Fruit fly (Drosophila melanogaster) whole organism, embryonic: Measurements from ENCODE around the gene CG33641.
A peak's percentile ranks its signal among the peaks of the same experiment; 100 is the strongest.

Source experiments
- Awh ChIP-seq: fragments of 200-800 bp; sonication (Bioruptor generic); IDR thresholded peaks from 2 replicates; pipeline ENCODE4, ENCODE4 v1.3.6; 2022; ENCODE audit warnings: missing biosample characterization, missing genetic modification characterization
- CG11696 ChIP-seq: fragments of 200-800 bp; sonication (Bioruptor generic); IDR thresholded peaks from 2 replicates; pipeline ENCODE4 v1.3.6; 2022; ENCODE audit warnings: missing biosample characterization, missing genetic modification characterization
- CG12299 ChIP-seq: fragments of 200-800 bp; sonication (Bioruptor generic); optimal IDR thresholded peaks from 2 replicates; lab custom pipeline; 2018; ENCODE audit warnings: missing biosample characterization, mild to moderate bottlenecking, missing genetic modification characterization
- CG12769 ChIP-seq: fragments of 200-800 bp; sonication (Bioruptor generic); optimal IDR thresholded peaks from 2 replicates; lab custom pipeline; 2019; ENCODE audit warnings: missing biosample characterization, mild to moderate bottlenecking, missing genetic modification characterization, moderate library complexity
- CG15011 ChIP-seq: fragments of 200-800 bp; sonication (Bioruptor generic); optimal IDR thresholded peaks from 3 replicates; lab custom pipeline; 2018; ENCODE audit warnings: missing biosample characterization, mild to moderate bottlenecking, missing genetic modification characterization
- CG17568 ChIP-seq: fragments of 200-800 bp; sonication (Bioruptor generic); optimal IDR thresholded peaks from 2 replicates; lab custom pipeline; 2018; ENCODE audit warnings: missing biosample characterization, mild to moderate bottlenecking, missing genetic modification characterization, moderate library complexity
- CG17802 ChIP-seq: fragments of 200-800 bp; sonication (Bioruptor generic); optimal IDR thresholded peaks from 2 replicates; lab custom pipeline; 2018; ENCODE audit warnings: missing biosample characterization, mild to moderate bottlenecking, missing genetic modification characterization, moderate library complexity
- CG30431 ChIP-seq: fragments of 200-800 bp; sonication (Bioruptor generic); optimal IDR thresholded peaks from 2 replicates; lab custom pipeline; 2017; ENCODE audit warnings: missing biosample characterization, missing genetic modification characterization
- CG3281 ChIP-seq: fragments of 200-800 bp; sonication (Bioruptor generic); optimal IDR thresholded peaks from 3 replicates; lab custom pipeline; 2017; ENCODE audit warnings: missing biosample characterization, mild to moderate bottlenecking, missing genetic modification characterization
- CG34224 ChIP-seq: fragments of 200-800 bp; sonication (Bioruptor generic); IDR thresholded peaks from 3 replicates; pipeline ENCODE4 v1.3.6; 2022; ENCODE audit warnings: missing biosample characterization, missing genetic modification characterization; ENCODE audit not compliant: partially characterized antibody
- CG4854 ChIP-seq: fragments of 200-800 bp; sonication (Bioruptor generic); optimal IDR thresholded peaks from 2 replicates; lab custom pipeline; 2016; ENCODE audit warnings: missing biosample characterization, missing genetic modification characterization, inconsistent platforms
- CG6254 ChIP-seq: fragments of 200-800 bp; sonication (Bioruptor generic); optimal IDR thresholded peaks from 3 replicates; lab custom pipeline; 2017; ENCODE audit warnings: mild to moderate bottlenecking, missing biosample characterization, missing genetic modification reagents, missing genetic modification characterization
- CG6272 ChIP-seq: fragments of 200-800 bp; sonication (Bioruptor generic); IDR thresholded peaks from 2 replicates; pipeline ENCODE4 v1.3.6; 2022; ENCODE audit warnings: missing biosample characterization, missing genetic modification characterization
- CG6683 ChIP-seq: fragments of 200-800 bp; sonication (Bioruptor generic); optimal IDR thresholded peaks from 2 replicates; lab custom pipeline; 2017; ENCODE audit warnings: missing biosample characterization, mild to moderate bottlenecking, missing genetic modification characterization, missing genetic modification reagents
- CG7556 ChIP-seq: fragments of 200-800 bp; sonication (Bioruptor generic); optimal IDR thresholded peaks from 2 replicates; lab custom pipeline; 2017; ENCODE audit warnings: missing biosample characterization, mild to moderate bottlenecking, missing genetic modification characterization
- CG7745 ChIP-seq: fragments of 200-800 bp; sonication (Bioruptor generic); optimal IDR thresholded peaks from 2 replicates; lab custom pipeline; 2018; ENCODE audit warnings: missing biosample characterization, mild to moderate bottlenecking, missing genetic modification characterization, moderate library complexity
- CG7786 ChIP-seq: fragments of 200-800 bp; sonication (Bioruptor generic); optimal IDR thresholded peaks from 2 replicates; lab custom pipeline; 2016; ENCODE audit warnings: missing biosample characterization, missing genetic modification characterization
- CG7839 ChIP-seq: fragments of 200-800 bp; sonication (Bioruptor generic); optimal IDR thresholded peaks from 3 replicates; lab custom pipeline; 2018; ENCODE audit warnings: missing biosample characterization, mild to moderate bottlenecking, missing genetic modification characterization, moderate library complexity
- CG8359 ChIP-seq: fragments of 200-800 bp; sonication (Bioruptor generic); optimal IDR thresholded peaks from 2 replicates; lab custom pipeline; 2017; ENCODE audit warnings: missing biosample characterization, mild to moderate bottlenecking, missing genetic modification characterization, borderline replicate concordance
- CG8478 ChIP-seq: fragments of >200 bp; optimal IDR thresholded peaks from 2 replicates; lab custom pipeline; 2018
- D19A ChIP-seq: fragments of 200-800 bp; optimal IDR thresholded peaks from 3 replicates; lab custom pipeline; 2019; ENCODE audit warnings: missing biosample characterization, mild to moderate bottlenecking, missing genetic modification characterization, moderate library complexity
- Dip2 ChIP-seq: fragments of 200-800 bp; sonication (Bioruptor generic); IDR thresholded peaks from 2 replicates; pipeline ENCODE4 v1.3.6; 2022; ENCODE audit warnings: missing biosample characterization, missing genetic modification characterization
- Ets97D ChIP-seq: fragments of 200-800 bp; sonication (Bioruptor generic); optimal IDR thresholded peaks from 3 replicates; lab custom pipeline; 2016; ENCODE audit warnings: missing biosample characterization, missing genetic modification characterization
- HLHmδ ChIP-seq: fragments of 200-800 bp; sonication (Bioruptor generic); optimal IDR thresholded peaks from 2 replicates; lab custom pipeline; 2018; ENCODE audit warnings: missing biosample characterization, mild to moderate bottlenecking, missing genetic modification characterization, moderate library complexity
- Hey ChIP-seq: fragments of 200-800 bp; sonication (Bioruptor generic); optimal IDR thresholded peaks from 3 replicates; lab custom pipeline; 2018; ENCODE audit warnings: missing biosample characterization, mild to moderate bottlenecking, missing genetic modification characterization
- HmgD ChIP-seq: fragments of 200-800 bp; sonication (Bioruptor generic); optimal IDR thresholded peaks from 3 replicates; lab custom pipeline; 2016; ENCODE audit warnings: missing biosample characterization, missing genetic modification characterization
- MBD-R2 ChIP-seq: fragments of 200-800 bp; sonication (Bioruptor generic); IDR thresholded peaks from 2 replicates; pipeline ENCODE4 v1.3.6; 2022; ENCODE audit warnings: missing biosample characterization, missing genetic modification characterization
- PHDP ChIP-seq: fragments of 200-800 bp; sonication (Bioruptor generic); optimal IDR thresholded peaks from 3 replicates; lab custom pipeline; 2018; ENCODE audit warnings: missing biosample characterization, mild to moderate bottlenecking, missing genetic modification characterization, moderate library complexity
- Sin3A ChIP-seq: fragments of >200 bp; optimal IDR thresholded peaks from 2 replicates; lab custom pipeline; 2018
- crp ChIP-seq, 2 experiments: fragments of 200-800 bp; sonication (Bioruptor generic); optimal IDR thresholded peaks; 2 replicates in 1 of 2; 3 replicates in 1 of 2; lab custom pipeline; 2017; ENCODE audit warnings: missing biosample characterization in 2 of 2, missing genetic modification characterization in 2 of 2, mild to moderate bottlenecking in 1 of 2, moderate library complexity in 1 of 2
- da ChIP-seq: fragments of 200-800 bp; sonication (Bioruptor generic); optimal IDR thresholded peaks from 2 replicates; lab custom pipeline; 2016; ENCODE audit warnings: missing biosample characterization, missing genetic modification characterization
- dysf ChIP-seq: fragments of 200-800 bp; sonication (Bioruptor generic); IDR thresholded peaks from 3 replicates; pipeline ENCODE4 v1.3.6; 2022; ENCODE audit warnings: missing biosample characterization, missing genetic modification characterization
- eve ChIP-seq, 2 experiments: fragments of >200 bp; optimal IDR thresholded peaks; 2 replicates each; lab custom pipeline; 2017; ENCODE audit warnings: missing biosample characterization in 2 of 2, missing genetic modification characterization in 2 of 2
- gce ChIP-seq: fragments of 200-800 bp; sonication (Bioruptor generic); IDR thresholded peaks from 3 replicates; pipeline ENCODE4 v1.3.6; 2022; ENCODE audit warnings: missing biosample characterization, missing genetic modification characterization
- gcm ChIP-seq: fragments of 200-800 bp; sonication (Bioruptor generic); optimal IDR thresholded peaks from 2 replicates; lab custom pipeline; 2019; ENCODE audit warnings: missing biosample characterization, mild to moderate bottlenecking, missing genetic modification characterization, moderate library complexity
- gsb ChIP-seq: fragments of 200-800 bp; sonication (Bioruptor generic); IDR thresholded peaks from 2 replicates; pipeline ENCODE4 v1.3.6; 2022; ENCODE audit warnings: missing biosample characterization, missing genetic modification characterization
- insv ChIP-seq, 2 experiments: fragments of 200-800 bp; sonication (Bioruptor generic); optimal IDR thresholded peaks; 3 replicates each; lab custom pipeline; 2016 to 2018; ENCODE audit warnings: missing biosample characterization in 2 of 2, missing genetic modification characterization in 2 of 2
- klu ChIP-seq: fragments of 200-800 bp; sonication (Bioruptor generic); IDR thresholded peaks from 2 replicates; pipeline ENCODE4 v1.3.6; 2022; ENCODE audit warnings: missing biosample characterization, missing genetic modification characterization
- nerfin-2 ChIP-seq: fragments of 200-800 bp; sonication (Bioruptor generic); IDR thresholded peaks from 2 replicates; pipeline ENCODE4 v1.3.6; 2022; ENCODE audit warnings: missing biosample characterization, missing genetic modification characterization; ENCODE audit not compliant: partially characterized antibody
- psq ChIP-seq: fragments of 200-800 bp; sonication (Bioruptor generic); optimal IDR thresholded peaks from 2 replicates; lab custom pipeline; 2017; ENCODE audit warnings: missing biosample characterization, missing genetic modification characterization
- salm ChIP-seq: fragments of 200-800 bp; sonication (Bioruptor generic); optimal IDR thresholded peaks from 2 replicates; lab custom pipeline; 2018; ENCODE audit warnings: missing biosample characterization, mild to moderate bottlenecking, missing genetic modification characterization
- sens-2 ChIP-seq: fragments of 200-800 bp; sonication (Bioruptor generic); IDR thresholded peaks from 2 replicates; pipeline ENCODE4 v1.3.6; 2022; ENCODE audit warnings: missing biosample characterization, missing genetic modification characterization
- slbo ChIP-seq: fragments of 200-800 bp; sonication (Bioruptor generic); IDR thresholded peaks from 2 replicates; pipeline ENCODE4 v1.3.6; 2022; ENCODE audit warnings: missing biosample characterization, missing genetic modification characterization
- stwl ChIP-seq: fragments of 200-800 bp; sonication (Bioruptor generic); optimal IDR thresholded peaks from 3 replicates; lab custom pipeline; 2018; ENCODE audit warnings: missing biosample characterization, mild to moderate bottlenecking, missing genetic modification characterization, moderate library complexity
- sug ChIP-seq: fragments of 200-800 bp; optimal IDR thresholded peaks from 2 replicates; lab custom pipeline; 2019; ENCODE audit warnings: missing biosample characterization, mild to moderate bottlenecking, missing genetic modification characterization, moderate library complexity
- tna ChIP-seq: fragments of 200-800 bp; sonication (Bioruptor generic); IDR thresholded peaks from 2 replicates; pipeline ENCODE4 v1.3.6; 2022; ENCODE audit warnings: missing biosample characterization, missing genetic modification characterization; ENCODE audit not compliant: partially characterized antibody
- toy ChIP-seq: fragments of 200-800 bp; sonication (Bioruptor generic); IDR thresholded peaks from 2 replicates; pipeline ENCODE4 v1.3.6; 2022; ENCODE audit warnings: missing biosample characterization, missing genetic modification characterization
- vnd ChIP-seq: fragments of 200-800 bp; sonication (Bioruptor generic); IDR thresholded peaks from 3 replicates; pipeline ENCODE4 v1.3.6; 2022; ENCODE audit warnings: missing biosample characterization, missing genetic modification characterization; ENCODE audit not compliant: partially characterized antibody

CG33641 gene

DNA sequence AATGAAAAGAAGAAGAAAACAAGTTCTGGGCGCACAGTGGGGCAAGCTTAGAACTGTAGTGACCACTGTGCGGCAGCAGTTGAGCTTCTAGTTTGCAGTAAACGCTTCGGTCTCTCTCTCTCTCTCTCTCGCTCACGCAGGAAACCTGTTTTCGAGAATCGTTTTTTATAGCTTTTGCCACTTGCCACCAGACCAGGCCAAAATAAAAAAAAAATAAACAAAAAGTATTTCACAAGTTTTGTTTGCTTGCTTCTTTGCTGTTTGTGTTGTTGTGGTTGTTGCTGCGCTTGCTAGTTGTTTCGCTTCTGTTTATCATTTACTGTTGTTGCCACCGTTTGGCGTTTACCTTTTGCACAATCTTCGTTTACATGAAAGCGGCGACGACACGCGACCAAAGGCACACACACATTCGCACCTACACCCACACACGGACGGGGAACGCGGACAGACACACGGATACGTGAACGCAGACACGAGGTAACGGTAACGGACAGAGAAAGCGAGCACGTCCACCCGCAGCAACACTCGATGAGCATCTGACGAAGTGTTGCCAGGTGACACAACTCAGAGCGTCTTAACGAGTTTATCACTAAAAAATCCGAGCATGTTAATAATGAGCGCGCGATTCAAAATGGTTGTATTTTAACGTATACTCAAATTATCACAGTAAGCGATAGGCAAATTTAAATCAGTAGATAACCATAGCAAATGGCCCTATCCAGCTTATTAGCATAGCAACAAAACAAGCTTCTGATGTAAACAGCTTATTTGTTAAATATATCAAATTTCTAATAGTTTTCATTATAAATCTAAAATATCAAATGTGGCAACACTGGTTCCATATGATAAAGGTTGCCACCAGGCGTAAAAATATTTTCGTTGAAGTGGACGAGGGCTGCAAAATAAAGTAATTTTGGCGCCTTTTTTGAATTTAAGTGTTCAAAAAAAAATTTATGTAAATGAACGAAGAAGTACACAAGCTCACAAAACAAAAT lies 20.2 kb downstream of the CG33641 start, which contains the start of gene B4 (continued):
- TF ChIP-seq sug (tag; lab: Kevin White, UChicago) (peak; percentile 37), toy (no peak), gcm (GFP tag; lab: Kevin White, UChicago) (peak; percentile 31), CG12299 (tag; lab: Kevin White, UChicago) (no peak), CG6683 (no peak), psq (GFP tag; lab: Kevin White, UChicago) (no peak), Awh (GFP tag; lab: Robert Waterston, UW) (peak; percentile 25; the same call in 1 of the 2 replicates), CG7556 (GFP tag; lab: Kevin White, UChicago) (no peak), CG11696 (no peak), dysf (GFP tag; lab: Robert Waterston, UW) (no peak; the same call in 2 of the 3 replicates), crp (GFP tag; optimal IDR thresholded peaks at IDR 0.05; lab: Kevin White, UChicago) (peak in 1 of 2 experiments; percentile 72), CG17568 (GFP tag; lab: Kevin White, UChicago) (peak; percentile 19), CG30431 (GFP tag; lab: Kevin White, UChicago) (no peak), CG4854 (peak; percentile 16), HLHmδ (GFP tag; lab: Kevin White, UChicago) (peak; percentile 95), CG7745 (no peak), vnd (GFP tag; lab: Robert Waterston, UW) (no peak), nerfin-2 (GFP tag; lab: Robert Waterston, UW) (peak; percentile 35; the same call in 1 of the 2 replicates), insv (GFP tag; optimal IDR thresholded peaks at IDR 0.05; lab: Kevin White, UChicago) (no peak), D19A (tag; lab: Kevin White, UChicago) (no peak), klu (GFP tag; lab: Robert Waterston, UW) (no peak), CG7839 (tag; lab: Kevin White, UChicago) (no peak), CG6272 (GFP tag; lab: Robert Waterston, UW) (no peak), CG15011 (GFP tag; lab: Kevin White, UChicago) (no peak), CG7786 (GFP tag; lab: Kevin White, UChicago) (no peak), Ets97D (GFP tag; lab: Kevin White, UChicago) (peak; percentile 27), salm (peak; percentile 30), MBD-R2 (GFP tag; lab: Robert Waterston, UW) (no peak), CG6254 (GFP tag; lab: Kevin White, UChicago) (no peak), CG8359 (GFP tag; lab: Kevin White, UChicago) (peak; percentile 35), CG3281 (GFP tag; lab: Kevin White, UChicago) (peak; percentile 20), stwl (tag; lab: Kevin White, UChicago) (no peak), gsb (GFP tag; lab: Robert Waterston, UW) (no peak), tna (peak; percentile 38; the same call in 1 of the 2 replicates), CG12769 (tag; lab: Kevin White, UChicago) (peak; percentile 69), HmgD (peak; percentile 3), CG8478 (no peak), CG17802 (no peak), Hey (tag; lab: Kevin White, UChicago) (peak; percentile 88), da (peak; percentile 9), sens-2 (GFP tag; lab: Robert Waterston, UW) (no peak), eve (GFP tag; optimal IDR thresholded peaks at IDR 0.05; lab: Kevin White, UChicago) (peak in 1 of 2 experiments; percentile 55), CG34224 (peak; percentile 42; the same call in 1 of the 3 replicates), slbo (0 out of 2 replicates have a peak, but pooled peaks have one; percentile 39), gce (peak; percentile 62; the same call in 2 of the 3 replicates), PHDP (tag; lab: Kevin White, UChicago) (no peak), Sin3A (lab: Kevin White, UChicago) (peak; percentile 68), Dip2 (no peak)
